Worm (Caenorhabditis elegans) whole organism, L1 larva: Measurements from ENCODE around the gene del-2.

ENCODE experiments used
- C16A3.4 ChIP-seq: fragments of 150-350 bp; optimal IDR thresholded peaks from 2 replicates; lab custom pipeline; 2014; ENCODE audit warnings: missing biosample characterization, missing genetic modification characterization
- F16B12.6 ChIP-seq: fragments of 150-350 bp; optimal IDR thresholded peaks from 2 replicates; lab custom pipeline; 2014; ENCODE audit warnings: missing biosample characterization, missing genetic modification characterization
- Y116A8C.19 ChIP-seq: sonication (generic microtip); optimal IDR thresholded peaks from 2 replicates; lab custom pipeline; 2016; ENCODE audit warnings: missing compliant biosample characterization, missing genetic modification characterization, borderline replicate concordance
- aha-1 ChIP-seq: fragments of 150-350 bp; optimal IDR thresholded peaks from 2 replicates; lab custom pipeline; 2014; ENCODE audit warnings: missing biosample characterization, missing genetic modification characterization
- aly-2 ChIP-seq: fragments of 150-350 bp; optimal IDR thresholded peaks from 2 replicates; lab custom pipeline; 2014; ENCODE audit warnings: missing biosample characterization, missing genetic modification characterization
- ama-1 ChIP-seq: fragments of 150-350 bp; optimal IDR thresholded peaks from 2 replicates; lab custom pipeline; 2014
- blmp-1 ChIP-seq: fragments of 150-350 bp; optimal IDR thresholded peaks from 2 replicates; lab custom pipeline; 2014; ENCODE audit warnings: missing biosample characterization, missing genetic modification characterization
- ceh-82 ChIP-seq, 3 experiments: fragments of 150-350 bp in 1 of 3; sonication (generic microtip) in 2 of 3; optimal IDR thresholded peaks; 2 replicates each; lab custom pipeline; 2014 to 2017; ENCODE audit warnings: missing biosample characterization in 3 of 3, missing genetic modification characterization in 3 of 3
- ceh-88 ChIP-seq: fragments of 200-800 bp; sonication (Bioruptor generic); IDR thresholded peaks from 2 replicates; pipeline ENCODE4 v1.3.6; 2022; ENCODE audit warnings: missing genetic modification characterization, missing compliant biosample characterization
- ces-1 ChIP-seq: fragments of 150-350 bp; optimal IDR thresholded peaks from 2 replicates; lab custom pipeline; 2014; ENCODE audit warnings: missing biosample characterization, missing genetic modification reagents, missing genetic modification characterization
- dpl-1 ChIP-seq, 3 experiments: fragments of 150-350 bp in 2 of 3; sonication (generic microtip) in 1 of 3; optimal IDR thresholded peaks; 2 replicates each; lab custom pipeline; 2014 to 2017; ENCODE audit warnings: missing biosample characterization in 3 of 3, missing genetic modification characterization in 3 of 3, missing genetic modification reagents in 3 of 3
- dsc-1 ChIP-seq: sonication (generic microtip); optimal IDR thresholded peaks from 2 replicates; lab custom pipeline; 2016; ENCODE audit warnings: mild to moderate bottlenecking, missing genetic modification characterization, missing compliant biosample characterization
- efl-1 ChIP-seq, 4 experiments: fragments of 150-350 bp; optimal IDR thresholded peaks in 3 of 4; peaks in 1 of 4; 1 replicate in 1 of 4; 2 replicates in 3 of 4; lab custom pipeline; 2014; ENCODE audit warnings: missing biosample characterization in 2 of 4, missing genetic modification characterization in 2 of 4, missing genetic modification reagents in 2 of 4
- efl-3 ChIP-seq: fragments of 200-800 bp; sonication (Bioruptor generic); optimal IDR thresholded peaks from 2 replicates; lab custom pipeline; 2018; ENCODE audit warnings: mild to moderate bottlenecking, missing genetic modification characterization, missing compliant biosample characterization
- egl-27 ChIP-seq, 2 experiments: fragments of 150-350 bp in 1 of 2; sonication (generic microtip); optimal IDR thresholded peaks; 3 replicates each; lab custom pipeline; 2017 to 2018; ENCODE audit warnings: missing biosample characterization in 2 of 2, missing genetic modification characterization in 2 of 2, missing genetic modification reagents in 2 of 2
- elt-2 ChIP-seq: sonication (generic microtip); optimal IDR thresholded peaks from 2 replicates; lab custom pipeline; 2016; ENCODE audit warnings: missing genetic modification characterization, mild to moderate bottlenecking, inconsistent platforms, missing compliant biosample characterization, missing genetic modification reagents
- hlh-17 ChIP-seq: fragments of 200-800 bp; sonication (Bioruptor generic); optimal IDR thresholded peaks from 2 replicates; lab custom pipeline; 2018; ENCODE audit warnings: missing genetic modification characterization, mild to moderate bottlenecking, missing compliant biosample characterization, moderate library complexity, borderline replicate concordance
- hlh-4 ChIP-seq: sonication (generic microtip); optimal IDR thresholded peaks from 2 replicates; lab custom pipeline; 2016; ENCODE audit warnings: mild to moderate bottlenecking, missing genetic modification characterization, missing compliant biosample characterization
- hpl-2 ChIP-seq: fragments of 150-350 bp; optimal IDR thresholded peaks from 2 replicates; lab custom pipeline; 2014; ENCODE audit warnings: missing biosample characterization, missing genetic modification reagents, missing genetic modification characterization
- irx-1 ChIP-seq: sonication (generic microtip); optimal IDR thresholded peaks from 2 replicates; lab custom pipeline; 2016; ENCODE audit warnings: missing genetic modification characterization, missing compliant biosample characterization
- jun-1 ChIP-seq: fragments of 150-350 bp; optimal IDR thresholded peaks from 2 replicates; lab custom pipeline; 2014; ENCODE audit warnings: missing biosample characterization, missing genetic modification reagents, missing genetic modification characterization
- lin-14 ChIP-seq: fragments of 200-800 bp; sonication (Bioruptor generic); optimal IDR thresholded peaks from 2 replicates; lab custom pipeline; 2018; ENCODE audit warnings: mild to moderate bottlenecking, missing genetic modification characterization, moderate library complexity, missing compliant biosample characterization
- lin-15B ChIP-seq: fragments of 150-350 bp; sonication (generic microtip); optimal IDR thresholded peaks from 3 replicates; lab custom pipeline; 2014; ENCODE audit warnings: missing biosample characterization, missing genetic modification characterization
- lin-39 ChIP-seq: fragments of 150-350 bp; optimal IDR thresholded peaks from 2 replicates; lab custom pipeline; 2014; ENCODE audit warnings: missing biosample characterization, missing genetic modification reagents, missing genetic modification characterization
- lsy-2 ChIP-seq, 2 experiments: fragments of 150-350 bp; optimal IDR thresholded peaks; 2 replicates each; lab custom pipeline; 2014; ENCODE audit warnings: missing biosample characterization in 2 of 2, missing genetic modification characterization in 2 of 2
- mep-1 ChIP-seq: fragments of 150-350 bp; optimal IDR thresholded peaks from 2 replicates; lab custom pipeline; 2014; ENCODE audit warnings: missing biosample characterization, missing genetic modification characterization
- nhr-20 ChIP-seq: sonication (generic microtip); optimal IDR thresholded peaks from 2 replicates; lab custom pipeline; 2016; ENCODE audit warnings: mild to moderate bottlenecking, missing genetic modification characterization, missing compliant biosample characterization
- nhr-237 ChIP-seq: fragments of 150-350 bp; optimal IDR thresholded peaks from 2 replicates; lab custom pipeline; 2014; ENCODE audit warnings: missing biosample characterization, missing genetic modification characterization
- nhr-47 ChIP-seq: sonication (generic microtip); optimal IDR thresholded peaks from 2 replicates; lab custom pipeline; 2016; ENCODE audit warnings: mild to moderate bottlenecking, missing genetic modification characterization, moderate library complexity, missing compliant biosample characterization
- nhr-71 ChIP-seq: sonication (generic microtip); optimal IDR thresholded peaks from 2 replicates; lab custom pipeline; 2016; ENCODE audit warnings: mild to moderate bottlenecking, missing genetic modification characterization, moderate library complexity, missing compliant biosample characterization
- nhr-84 ChIP-seq: sonication (generic microtip); optimal IDR thresholded peaks from 2 replicates; lab custom pipeline; 2017; ENCODE audit warnings: missing biosample characterization, missing genetic modification characterization
- nhr-85 ChIP-seq: sonication (generic microtip); peaks from one replicate; lab custom pipeline; 2016; ENCODE audit warnings: missing genetic modification characterization, inconsistent platforms, missing compliant biosample characterization
- nhr-90 ChIP-seq: sonication (generic microtip); optimal IDR thresholded peaks from 2 replicates; lab custom pipeline; 2016; ENCODE audit warnings: mild to moderate bottlenecking, missing genetic modification characterization, missing compliant biosample characterization; ENCODE audit not compliant: poor library complexity
- pag-3 ChIP-seq: sonication (generic microtip); optimal IDR thresholded peaks from 2 replicates; lab custom pipeline; 2017; ENCODE audit warnings: missing genetic modification characterization, mild to moderate bottlenecking, missing compliant biosample characterization, antibody characterized with exemption, borderline replicate concordance; ENCODE audit not compliant: insufficient read depth
- pax-3 ChIP-seq: fragments of 200-800 bp; sonication (Bioruptor generic); optimal IDR thresholded peaks from 2 replicates; lab custom pipeline; 2018; ENCODE audit warnings: mild to moderate bottlenecking, missing genetic modification characterization, moderate library complexity, missing compliant biosample characterization
- pqm-1 ChIP-seq: sonication (generic microtip); optimal IDR thresholded peaks from 3 replicates; lab custom pipeline; 2017; ENCODE audit warnings: missing biosample characterization, missing genetic modification characterization
- rnt-1 ChIP-seq: sonication (generic microtip); optimal IDR thresholded peaks from 2 replicates; lab custom pipeline; 2016; ENCODE audit warnings: mild to moderate bottlenecking, missing genetic modification characterization, moderate library complexity, missing compliant biosample characterization
- snpc-4 ChIP-seq: fragments of 150-350 bp; optimal IDR thresholded peaks from 2 replicates; lab custom pipeline; 2014; ENCODE audit warnings: missing biosample characterization, missing genetic modification characterization
- snu-23 ChIP-seq: sonication (generic microtip); optimal IDR thresholded peaks from 2 replicates; lab custom pipeline; 2016; ENCODE audit warnings: missing genetic modification characterization, missing compliant biosample characterization
- sox-4 ChIP-seq: sonication (generic microtip); optimal IDR thresholded peaks from 2 replicates; lab custom pipeline; 2016; ENCODE audit warnings: missing genetic modification characterization, missing compliant biosample characterization
- sptf-1 ChIP-seq: fragments of 150-350 bp; optimal IDR thresholded peaks from 2 replicates; lab custom pipeline; 2014; ENCODE audit warnings: missing biosample characterization, missing genetic modification characterization
- swsn-7 ChIP-seq: sonication (generic microtip); optimal IDR thresholded peaks from 2 replicates; lab custom pipeline; 2016; ENCODE audit warnings: missing genetic modification characterization, missing compliant biosample characterization
- unc-30 ChIP-seq: sonication (generic microtip); optimal IDR thresholded peaks from 2 replicates; lab custom pipeline; 2017; ENCODE audit warnings: missing biosample characterization, missing genetic modification characterization
- unc-62 ChIP-seq: fragments of 150-350 bp; optimal IDR thresholded peaks from 2 replicates; lab custom pipeline; 2014; ENCODE audit warnings: missing biosample characterization, missing genetic modification reagents, missing genetic modification characterization
- ztf-4 ChIP-seq: fragments of 150-350 bp; optimal IDR thresholded peaks from 2 replicates; lab custom pipeline; 2014; ENCODE audit warnings: missing biosample characterization, missing genetic modification characterization

Gene del-2

ce11 chrIV:9622272-9622671 lies 19.6 kb downstream of the del-2 start, which contains the start of gene W09C2.7:
TSS of gene W09C2.7 (minus strand) at chrIV:9622372.
- TF ChIP-seq Y116A8C.19 (tag; lab: Kevin White, UChicago) (no peak), lin-15B (tag; lab: Kevin White, UChicago) (no peak), F16B12.6 (tag; lab: Kevin White, UChicago) (no peak), nhr-237 (tag; lab: Kevin White, UChicago) (no peak), pqm-1 (tag; lab: Kevin White, UChicago) (no peak), sox-4 (tag; lab: Kevin White, UChicago) (no peak)

- TF ChIP-seq ces-1: no peak
- peak; percentile 14 for TF ChIP-seq blmp-1 (tag; lab: Kevin White, UChicago)
- peak; percentile 6 for TF ChIP-seq lin-14 (GFP tag; lab: Kevin White, UChicago)
- peak; percentile 20 for TF ChIP-seq rnt-1
- no peak for TF ChIP-seq hlh-4 (tag; lab: Kevin White, UChicago)
- TF ChIP-seq unc-62 (GFP tag; lab: Kevin White, UChicago): no peak
These were observed 23.0 kb downstream of the del-2 start for ce11 chrIV:9618836-9619235.

- peak in 1 of 2 experiments; percentile 55 for TF ChIP-seq lsy-2 (tag; optimal IDR thresholded peaks at IDR 0.05; lab: Kevin White, UChicago)
- peak; percentile 10 for TF ChIP-seq snu-23 (GFP tag; lab: Kevin White, UChicago)
- no peak for TF ChIP-seq lin-39 (tag; lab: Kevin White, UChicago)
- TF ChIP-seq efl-1 (optimal IDR thresholded peaks at IDR 0.05; lab: Kevin White, UChicago): no peak
- peak in 1 of 2 experiments; percentile 31 for TF ChIP-seq efl-1 (GFP tag; optimal IDR thresholded peaks at IDR 0.05 in 1 of 2; lab: Kevin White, UChicago)
- TF ChIP-seq lin-14 (GFP tag; lab: Kevin White, UChicago): peak; percentile 44
- peak; percentile 19 for TF ChIP-seq nhr-20 (tag; lab: Kevin White, UChicago)
- TF ChIP-seq nhr-85 (tag; lab: Kevin White, UChicago): peak; percentile 91
- peak; percentile 33 for TF ChIP-seq rnt-1
- TF ChIP-seq blmp-1 (tag; lab: Kevin White, UChicago): peak; percentile 70
- TF ChIP-seq irx-1 (tag; lab: Kevin White, UChicago): no peak
- no peak for TF ChIP-seq nhr-84 (tag; lab: Kevin White, UChicago)
- TF ChIP-seq, all 84 proteins: peak for 8
These were observed 23.8 kb downstream of the del-2 start for ce11 chrIV:9618015-9618414.

- TF ChIP-seq aly-2 (no peak), ztf-4 (tag; lab: Kevin White, UChicago) (no peak), unc-30 (tag; lab: Kevin White, UChicago) (no peak), snu-23 (GFP tag; lab: Kevin White, UChicago) (no peak), nhr-90 (tag; lab: Kevin White, UChicago) (no peak), aha-1 (tag; lab: Kevin White, UChicago) (no peak), ama-1 (no peak), ceh-88 (GFP tag; lab: Robert Waterston, UW) (no peak), C16A3.4 (tag; lab: Kevin White, UChicago) (no peak), elt-2 (tag; lab: Kevin White, UChicago) (no peak), nhr-71 (no peak), dpl-1 (GFP tag; optimal IDR thresholded peaks at IDR 0.05; lab: Kevin White, UChicago) (no peak), sox-4 (tag; lab: Kevin White, UChicago) (no peak), pag-3 (tag; lab: Kevin White, UChicago) (no peak), nhr-47 (tag; lab: Kevin White, UChicago) (no peak), jun-1 (no peak), pax-3 (tag; lab: Kevin White, UChicago) (no peak), hlh-17 (GFP tag; lab: Kevin White, UChicago) (no peak), egl-27 (tag; optimal IDR thresholded peaks at IDR 0.05; lab: Kevin White, UChicago) (no peak), swsn-7 (tag; lab: Kevin White, UChicago) (no peak), mep-1 (tag; lab: Kevin White, UChicago) (peak; percentile 27), sptf-1 (tag; lab: Kevin White, UChicago) (no peak), rnt-1 (peak; percentile 30), irx-1 (tag; lab: Kevin White, UChicago) (no peak), ceh-82 (tag; optimal IDR thresholded peaks at IDR 0.05; lab: Kevin White, UChicago) (no peak), hpl-2 (no peak), dsc-1 (no peak), lin-39 (tag; lab: Kevin White, UChicago) (no peak), nhr-85 (tag; lab: Kevin White, UChicago) (peak; percentile 48), lin-14 (GFP tag; lab: Kevin White, UChicago) (peak; percentile 43), snpc-4 (tag; lab: Kevin White, UChicago) (no peak), efl-3 (no peak), blmp-1 (tag; lab: Kevin White, UChicago) (peak; percentile 25)
These were observed 24.5 kb downstream of the del-2 start for ce11 chrIV:9617358-9617757.
